Worm (Caenorhabditis elegans) whole organism, L3 larva: ENCODE results near the gene ucp-4.

ENCODE experiments used
- ZK546.5 ChIP-seq: sonication (generic microtip); optimal IDR thresholded peaks from 2 replicates; lab custom pipeline; 2017; ENCODE audit warnings: missing biosample characterization, missing genetic modification characterization
- aly-2 ChIP-seq: fragments of 150-350 bp; optimal IDR thresholded peaks from 2 replicates; lab custom pipeline; 2014; ENCODE audit warnings: missing biosample characterization, missing genetic modification characterization
- ama-1 ChIP-seq: fragments of 150-350 bp; optimal IDR thresholded peaks from 2 replicates; lab custom pipeline; 2018
- ceh-16 ChIP-seq: sonication (generic microtip); optimal IDR thresholded peaks from 2 replicates; lab custom pipeline; 2017; ENCODE audit warnings: missing biosample characterization, missing genetic modification characterization
- ceh-28 ChIP-seq: fragments of 150-350 bp; optimal IDR thresholded peaks from 2 replicates; lab custom pipeline; 2014; ENCODE audit warnings: missing biosample characterization, missing genetic modification reagents, missing genetic modification characterization
- ceh-82 ChIP-seq: fragments of 150-350 bp; optimal IDR thresholded peaks from 2 replicates; lab custom pipeline; 2014; ENCODE audit warnings: missing biosample characterization, missing genetic modification characterization
- ceh-9 ChIP-seq: sonication (generic microtip); optimal IDR thresholded peaks from 2 replicates; lab custom pipeline; 2018; ENCODE audit warnings: missing biosample characterization, missing genetic modification characterization
- daf-12 ChIP-seq: fragments of 150-350 bp; optimal IDR thresholded peaks from 2 replicates; lab custom pipeline; 2014; ENCODE audit warnings: missing biosample characterization, missing genetic modification reagents, missing genetic modification characterization
- egl-27 ChIP-seq: sonication (generic microtip); optimal IDR thresholded peaks from 4 replicates; lab custom pipeline; 2017; ENCODE audit warnings: missing biosample characterization, missing genetic modification reagents, missing genetic modification characterization
- elt-1 ChIP-seq: fragments of 150-350 bp; optimal IDR thresholded peaks from 2 replicates; lab custom pipeline; 2014; ENCODE audit warnings: missing biosample characterization, missing genetic modification characterization
- elt-2 ChIP-seq: sonication (generic microtip); optimal IDR thresholded peaks from 2 replicates; lab custom pipeline; 2016; ENCODE audit warnings: missing genetic modification reagents, mild to moderate bottlenecking, missing genetic modification characterization, missing compliant biosample characterization
- elt-3 ChIP-seq, 3 experiments: fragments of 150-350 bp in 1 of 3; sonication (generic microtip) in 2 of 3; optimal IDR thresholded peaks; 2 replicates in 2 of 3; 4 replicates in 1 of 3; lab custom pipeline; 2014 to 2017; ENCODE audit warnings: missing biosample characterization in 3 of 3, missing genetic modification characterization in 3 of 3
- eor-1 ChIP-seq, 2 experiments: fragments of 150-350 bp; optimal IDR thresholded peaks; 2 replicates each; lab custom pipeline; 2014 to 2018; ENCODE audit warnings: missing biosample characterization in 2 of 2, missing genetic modification characterization in 2 of 2
- fkh-10 ChIP-seq: sonication (generic microtip); optimal IDR thresholded peaks from 2 replicates; lab custom pipeline; 2017; ENCODE audit warnings: missing biosample characterization, missing genetic modification reagents, missing genetic modification characterization
- fos-1 ChIP-seq: fragments of 150-350 bp; optimal IDR thresholded peaks from 2 replicates; lab custom pipeline; 2014; ENCODE audit warnings: missing biosample characterization, missing genetic modification characterization
- hmg-11 ChIP-seq: sonication (generic microtip); optimal IDR thresholded peaks from 2 replicates; lab custom pipeline; 2016; ENCODE audit warnings: missing genetic modification characterization, missing compliant biosample characterization
- jun-1 ChIP-seq: fragments of 150-350 bp; optimal IDR thresholded peaks from 2 replicates; lab custom pipeline; 2014; ENCODE audit warnings: missing biosample characterization, missing genetic modification reagents, missing genetic modification characterization
- lin-15B ChIP-seq: fragments of 150-350 bp; optimal IDR thresholded peaks from 2 replicates; lab custom pipeline; 2014; ENCODE audit warnings: missing biosample characterization, missing genetic modification characterization
- lin-39 ChIP-seq: fragments of 150-350 bp; optimal IDR thresholded peaks from 2 replicates; lab custom pipeline; 2018; ENCODE audit warnings: missing biosample characterization, missing genetic modification reagents, missing genetic modification characterization
- lsy-12 ChIP-seq: sonication (generic microtip); optimal IDR thresholded peaks from 2 replicates; lab custom pipeline; 2016; ENCODE audit warnings: mild to moderate bottlenecking, missing genetic modification characterization, missing compliant biosample characterization
- mdl-1 ChIP-seq: fragments of 150-350 bp; optimal IDR thresholded peaks from 2 replicates; lab custom pipeline; 2014; ENCODE audit warnings: missing biosample characterization, missing genetic modification characterization
- mml-1 ChIP-seq: fragments of 150-350 bp; sonication (generic microtip); optimal IDR thresholded peaks from 3 replicates; lab custom pipeline; 2014; ENCODE audit warnings: missing biosample characterization, missing genetic modification characterization
- nfya-1 ChIP-seq: sonication (generic microtip); optimal IDR thresholded peaks from 2 replicates; lab custom pipeline; 2017; ENCODE audit warnings: missing genetic modification characterization, mild to moderate bottlenecking, missing compliant biosample characterization, antibody characterized with exemption, moderate library complexity; ENCODE audit not compliant: insufficient read depth
- nhr-11 ChIP-seq: fragments of 150-350 bp; optimal IDR thresholded peaks from 2 replicates; lab custom pipeline; 2014; ENCODE audit warnings: missing biosample characterization, missing genetic modification characterization
- nhr-12 ChIP-seq: fragments of 150-350 bp; optimal IDR thresholded peaks from 2 replicates; lab custom pipeline; 2014; ENCODE audit warnings: missing biosample characterization, missing genetic modification characterization
- nhr-23 ChIP-seq: fragments of 150-350 bp; optimal IDR thresholded peaks from 2 replicates; lab custom pipeline; 2014; ENCODE audit warnings: missing biosample characterization, missing genetic modification reagents, missing genetic modification characterization
- nhr-237 ChIP-seq: fragments of 150-350 bp; optimal IDR thresholded peaks from 2 replicates; lab custom pipeline; 2014; ENCODE audit warnings: missing biosample characterization, missing genetic modification characterization
- nhr-25 ChIP-seq: sonication (generic microtip); optimal IDR thresholded peaks from 2 replicates; lab custom pipeline; 2017; ENCODE audit warnings: missing biosample characterization, missing genetic modification characterization
- nhr-28 ChIP-seq: fragments of 150-350 bp; optimal IDR thresholded peaks from 2 replicates; lab custom pipeline; 2014; ENCODE audit warnings: missing biosample characterization, missing genetic modification characterization
- nhr-43 ChIP-seq: sonication (generic microtip); optimal IDR thresholded peaks from 2 replicates; lab custom pipeline; 2016; ENCODE audit warnings: mild to moderate bottlenecking, missing genetic modification characterization, missing compliant biosample characterization; ENCODE audit not compliant: poor library complexity, severe bottlenecking
- nhr-67 ChIP-seq: fragments of 150-350 bp; optimal IDR thresholded peaks from 2 replicates; lab custom pipeline; 2014; ENCODE audit warnings: missing biosample characterization, missing genetic modification characterization
- nhr-76 ChIP-seq: fragments of 150-350 bp; sonication (generic microtip); optimal IDR thresholded peaks from 5 replicates; lab custom pipeline; 2014; ENCODE audit warnings: missing biosample characterization, missing genetic modification characterization
- nhr-77 ChIP-seq: fragments of 150-350 bp; optimal IDR thresholded peaks from 2 replicates; lab custom pipeline; 2014; ENCODE audit warnings: missing biosample characterization, missing genetic modification characterization
- pha-4 ChIP-seq: fragments of 150-350 bp; optimal IDR thresholded peaks from 2 replicates; lab custom pipeline; 2014; ENCODE audit warnings: missing biosample characterization, missing genetic modification reagents, missing genetic modification characterization
- pqm-1 ChIP-seq: fragments of 150-350 bp; optimal IDR thresholded peaks from 2 replicates; lab custom pipeline; 2017; ENCODE audit warnings: missing biosample characterization, missing genetic modification characterization, inconsistent platforms
- sea-2 ChIP-seq: fragments of 150-350 bp; sonication (generic microtip); optimal IDR thresholded peaks from 4 replicates; lab custom pipeline; 2014; ENCODE audit warnings: missing biosample characterization, missing genetic modification reagents, missing genetic modification characterization
- skn-1 ChIP-seq: fragments of 150-350 bp; optimal IDR thresholded peaks from 2 replicates; lab custom pipeline; 2014; ENCODE audit warnings: missing biosample characterization, missing genetic modification characterization
- snpc-4 ChIP-seq: fragments of 150-350 bp; optimal IDR thresholded peaks from 2 replicates; lab custom pipeline; 2014; ENCODE audit warnings: missing biosample characterization, missing genetic modification characterization
- unc-39 ChIP-seq: sonication (generic microtip); optimal IDR thresholded peaks from 4 replicates; lab custom pipeline; 2017; ENCODE audit warnings: missing biosample characterization, missing genetic modification characterization
- unc-62 ChIP-seq: fragments of 150-350 bp; sonication (generic microtip); optimal IDR thresholded peaks from 4 replicates; lab custom pipeline; 2014; ENCODE audit warnings: missing biosample characterization, missing genetic modification reagents, missing genetic modification characterization
- ztf-11 ChIP-seq: fragments of 150-350 bp; optimal IDR thresholded peaks from 2 replicates; lab custom pipeline; 2014; ENCODE audit warnings: missing biosample characterization, missing genetic modification characterization

Gene ucp-4

DNA sequence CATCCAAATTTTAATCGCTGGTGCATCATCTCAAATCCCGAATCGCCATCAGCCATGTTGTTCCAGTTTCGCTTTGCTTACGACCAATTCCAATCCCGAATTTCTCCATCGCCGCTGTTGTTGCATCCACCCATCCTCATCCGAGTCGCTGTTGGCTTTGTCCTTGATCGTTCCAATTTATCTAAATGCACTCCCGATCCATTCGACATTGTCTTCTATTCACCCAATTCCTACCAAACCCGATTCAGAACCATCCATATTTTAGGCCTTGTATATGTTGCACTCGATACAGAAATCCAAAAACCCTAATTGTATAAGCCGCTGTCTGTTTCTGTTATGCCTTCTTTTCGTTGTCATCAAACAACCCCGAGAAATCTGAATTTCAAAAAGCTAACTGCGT lies 6.2 kb downstream of the ucp-4 start:
- no peak for TF ChIP-seq nhr-11 (tag; lab: Kevin White, UChicago)
- no peak for TF ChIP-seq nfya-1
- no peak for TF ChIP-seq ceh-82 (tag; lab: Kevin White, UChicago)
- TF ChIP-seq mdl-1 (tag; lab: Kevin White, UChicago): no peak
- TF ChIP-seq pqm-1 (tag; lab: Kevin White, UChicago): no peak
- no peak for TF ChIP-seq sea-2 (GFP tag; lab: Kevin White, UChicago)
- TF ChIP-seq nhr-25: peak; percentile 47
- no peak for TF ChIP-seq egl-27 (tag; lab: Kevin White, UChicago)
- TF ChIP-seq ceh-9 (tag; lab: Kevin White, UChicago): no peak
- TF ChIP-seq daf-12 (tag; lab: Kevin White, UChicago): no peak
- peak; percentile 3 for TF ChIP-seq elt-2 (tag; lab: Kevin White, UChicago)
- no peak for TF ChIP-seq unc-39
- TF ChIP-seq elt-1: no peak
- no peak for TF ChIP-seq nhr-77 (tag; lab: Kevin White, UChicago)
- TF ChIP-seq lin-39: no peak
- no peak for TF ChIP-seq jun-1
- TF ChIP-seq ztf-11 (tag; lab: Kevin White, UChicago): no peak
- TF ChIP-seq nhr-23 (tag; lab: Kevin White, UChicago): no peak
- no peak for TF ChIP-seq skn-1 (tag; lab: Kevin White, UChicago)
- TF ChIP-seq nhr-67 (tag; lab: Kevin White, UChicago): no peak
- TF ChIP-seq nhr-43 (tag; lab: Kevin White, UChicago): peak; percentile 28
- TF ChIP-seq nhr-12 (tag; lab: Kevin White, UChicago): no peak
- no peak for TF ChIP-seq aly-2 (tag; lab: Kevin White, UChicago)

DNA sequence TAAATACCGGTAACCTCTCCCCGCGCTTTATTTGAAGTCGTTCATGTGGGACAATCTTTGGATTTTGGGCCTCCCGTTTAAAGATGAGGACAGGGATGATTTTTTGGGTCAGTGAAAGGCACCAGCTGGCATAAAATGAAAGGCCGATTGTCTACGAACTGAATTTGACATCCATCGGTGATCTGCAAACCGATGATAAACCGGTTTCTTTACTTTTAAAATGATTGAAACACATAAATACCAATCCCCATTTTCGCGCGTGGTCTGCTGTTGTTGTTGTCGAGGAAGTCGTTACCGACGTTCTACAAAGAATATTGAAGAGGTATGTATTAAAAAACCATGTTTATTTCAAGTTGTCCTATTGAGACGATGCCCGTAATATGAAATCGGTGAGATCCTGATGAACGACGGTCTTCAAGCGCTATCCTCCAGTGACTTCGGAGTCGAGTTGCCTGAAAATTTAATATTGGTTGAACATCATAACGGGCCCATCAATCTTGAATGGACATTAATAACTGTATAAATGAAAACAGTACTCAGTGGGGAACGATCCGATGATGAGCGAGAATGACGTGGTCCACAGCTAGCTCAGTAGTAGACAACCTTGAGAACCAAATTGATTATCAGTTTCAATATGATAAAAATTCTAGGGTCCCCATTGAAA lies 9.0 kb downstream of the ucp-4 start:
- TF ChIP-seq nhr-43 (tag; lab: Kevin White, UChicago) (peak; percentile 25), eor-1 (tag; optimal IDR thresholded peaks at IDR 0.05; lab: Kevin White, UChicago) (no peak), pha-4 (tag; lab: Kevin White, UChicago) (peak; percentile 17), lin-39 (peak; percentile 34), ama-1 (lab: Kevin White, UChicago) (peak; percentile 42)

DNA sequence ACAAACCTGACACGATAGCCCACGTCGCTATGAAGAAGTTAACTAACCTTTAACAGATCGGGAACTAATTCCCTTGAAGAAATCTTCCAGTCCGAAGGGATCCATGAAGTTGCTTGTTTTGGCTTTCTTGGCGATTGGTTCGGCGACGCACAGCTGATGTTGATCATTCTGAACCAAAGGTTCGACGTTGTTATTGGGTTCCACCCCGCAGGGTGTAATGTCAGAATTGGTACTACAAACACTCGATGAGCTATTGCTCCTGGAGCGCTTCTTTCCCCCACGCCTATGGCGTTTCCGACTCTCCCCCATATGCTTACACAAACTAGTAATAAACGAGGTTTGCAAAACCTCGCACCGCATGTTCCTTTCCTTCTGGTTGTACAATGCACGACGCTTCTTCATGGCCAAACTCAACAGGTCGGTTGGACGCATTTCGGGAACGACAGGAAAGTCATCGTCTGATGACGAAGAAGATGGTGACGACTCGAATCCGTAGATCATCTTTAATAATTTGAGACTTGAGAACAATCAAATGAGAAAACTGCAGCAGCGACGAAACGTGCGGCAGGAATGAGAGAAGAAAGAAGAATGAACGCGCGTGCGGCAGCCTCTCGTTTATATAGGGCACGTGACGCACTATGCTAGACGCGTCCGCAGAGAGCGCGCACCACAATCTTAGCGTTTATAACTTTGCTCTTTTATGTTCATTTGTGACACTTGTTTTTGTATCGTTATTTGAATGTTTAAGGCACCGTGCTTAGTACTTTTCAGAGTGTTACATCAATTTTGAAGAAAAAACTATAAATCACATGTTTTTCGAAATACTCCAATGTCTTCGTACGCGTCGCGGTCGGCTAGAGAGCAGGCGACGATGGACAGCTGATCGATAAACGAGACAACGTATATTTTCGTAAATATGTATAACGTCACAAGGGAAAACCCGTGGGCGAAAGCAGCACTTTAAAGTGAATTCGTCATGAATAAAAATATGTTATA lies 9.8 kb downstream of the ucp-4 start, which contains the start of gene tos-1:
Gene tos-1 (minus strand): TSS at position 575 of the 996 bp plus-strand sequence.
- no peak for TF ChIP-seq nhr-12 (tag; lab: Kevin White, UChicago)
- TF ChIP-seq lsy-12 (tag; lab: Kevin White, UChicago): peak; percentile 99
- peak; percentile 7 for TF ChIP-seq ztf-11 (tag; lab: Kevin White, UChicago)
- peak; percentile 97 for TF ChIP-seq nhr-23 (tag; lab: Kevin White, UChicago)
- peak; percentile 62 for TF ChIP-seq nhr-77 (tag; lab: Kevin White, UChicago)
- peak; percentile 97 for TF ChIP-seq mdl-1 (tag; lab: Kevin White, UChicago)
- peak; percentile 97 for TF ChIP-seq nhr-11 (tag; lab: Kevin White, UChicago)
- peak; percentile 93 for TF ChIP-seq nhr-43 (tag; lab: Kevin White, UChicago)
- TF ChIP-seq elt-2 (tag; lab: Kevin White, UChicago): peak; percentile 93
- peak; percentile 93 for TF ChIP-seq skn-1 (tag; lab: Kevin White, UChicago)
- peak; percentile 95 for TF ChIP-seq ceh-28 (tag; lab: Kevin White, UChicago)
- peak; percentile 53 for TF ChIP-seq snpc-4 (tag; lab: Kevin White, UChicago)
- TF ChIP-seq ceh-9 (tag; lab: Kevin White, UChicago): no peak
- peak; percentile 92 for TF ChIP-seq fos-1 (tag; lab: Kevin White, UChicago)
- peak; percentile 90 to 100 for TF ChIP-seq eor-1 (tag; optimal IDR thresholded peaks at IDR 0.05; lab: Kevin White, UChicago)
- peak; percentile 90 for TF ChIP-seq lin-39
- peak; percentile 12 for TF ChIP-seq mml-1
- peak; percentile 86 for TF ChIP-seq lin-15B (tag; lab: Kevin White, UChicago)
- TF ChIP-seq unc-39: no peak
- peak; percentile 73 for TF ChIP-seq nhr-28
- peak; percentile 96 for TF ChIP-seq fkh-10
- TF ChIP-seq daf-12 (tag; lab: Kevin White, UChicago): peak; percentile 60
- no peak for TF ChIP-seq nhr-67 (tag; lab: Kevin White, UChicago)
- TF ChIP-seq elt-1: peak; percentile 43
- peak; percentile 76 for TF ChIP-seq nhr-76
- TF ChIP-seq hmg-11 (tag; lab: Kevin White, UChicago): peak; percentile 75
- peak; percentile 75 for TF ChIP-seq egl-27 (tag; lab: Kevin White, UChicago)
- no peak for TF ChIP-seq nhr-237 (tag; lab: Kevin White, UChicago)
- peak; percentile 100 for TF ChIP-seq ama-1 (lab: Kevin White, UChicago)
- TF ChIP-seq ceh-82 (tag; lab: Kevin White, UChicago): peak; percentile 91
- TF ChIP-seq ceh-16 (tag; lab: Kevin White, UChicago): no peak
- peak; percentile 98 for TF ChIP-seq jun-1
- TF ChIP-seq pqm-1 (tag; lab: Kevin White, UChicago): peak; percentile 76
- TF ChIP-seq elt-3 (tag; optimal IDR thresholded peaks at IDR 0.05; lab: Kevin White, UChicago): peak; percentile 22 to 95 (median 91)
- peak; percentile 73 for TF ChIP-seq unc-62 (GFP tag; lab: Kevin White, UChicago)
- TF ChIP-seq ZK546.5 (tag; lab: Kevin White, UChicago): peak; percentile 47
- TF ChIP-seq nhr-25: peak; percentile 99
- no peak for TF ChIP-seq aly-2 (tag; lab: Kevin White, UChicago)
- peak; percentile 98 for TF ChIP-seq pha-4 (tag; lab: Kevin White, UChicago)
